Fruit fly (Drosophila melanogaster): Measurements from ENCODE around the gene Taf10b.

Gene Taf10b

dm6 chr2L:2744852-2745251, 22.8 kb downstream of the Taf10b start, which contains the start of the genes CG9961 and Cwc25 (continued):
- TF ChIP-seq CG15269 (tag; optimal IDR thresholded peaks at IDR 0.05) (no peak), unpg (GFP tag; optimal IDR thresholded peaks at IDR 0.05) (no peak), CG9876 (GFP tag; optimal IDR thresholded peaks at IDR 0.05) (no peak), seq (GFP tag; IDR thresholded peaks at IDR 0.05) (no peak), Ravus (GFP tag; IDR thresholded peaks at IDR 0.05) (no peak), Awh (GFP tag; IDR thresholded peaks at IDR 0.05) (no peak), Eip74EF (GFP tag; optimal IDR thresholded peaks at IDR 0.05) (no peak), Bdp1 (GFP tag; optimal IDR thresholded peaks at IDR 0.05) (no peak), CG3995 (GFP tag; optimal IDR thresholded peaks at IDR 0.05) (peak; percentile 14), mirr (GFP tag; optimal IDR thresholded peaks at IDR 0.05) (no peak), pros (GFP tag; optimal IDR thresholded peaks at IDR 0.05) (no peak), Poxn (GFP tag; IDR thresholded peaks at IDR 0.05) (no peak), CG14050 (GFP tag; IDR thresholded peaks at IDR 0.05) (no peak), CG10431 (GFP tag; optimal IDR thresholded peaks at IDR 0.05) (no peak), CG7839 (tag; optimal IDR thresholded peaks at IDR 0.05) (no peak), CG1529 (GFP tag; optimal IDR thresholded peaks at IDR 0.05) (no peak), tio (GFP tag; optimal IDR thresholded peaks at IDR 0.05) (no peak), CG2875 (GFP tag; optimal IDR thresholded peaks at IDR 0.05) (no peak), Blimp-1 (GFP tag; optimal IDR thresholded peaks at IDR 0.05) (no peak), MTF-1 (GFP tag; optimal IDR thresholded peaks at IDR 0.05; ENCODE audit: borderline replicate concordance) (no peak), zen (tag; optimal IDR thresholded peaks at IDR 0.05) (no peak), CG17612 (GFP tag; IDR thresholded peaks at IDR 0.05) (no peak), CG9437 (GFP tag; optimal IDR thresholded peaks at IDR 0.05) (peak; percentile 81), CG16813 (GFP tag; IDR thresholded peaks at IDR 0.05; ENCODE audit: partially characterized antibody) (no peak), tx (GFP tag; optimal IDR thresholded peaks at IDR 0.05) (no peak), CG6683 (GFP tag; optimal IDR thresholded peaks at IDR 0.05) (no peak), Gsc (GFP tag; IDR thresholded peaks at IDR 0.05) (no peak), sob (GFP tag; IDR thresholded peaks at IDR 0.05) (no peak), gsb (GFP tag; IDR thresholded peaks at IDR 0.05) (no peak), abd-A (tag; optimal IDR thresholded peaks at IDR 0.05) (no peak), sd (tag; optimal IDR thresholded peaks at IDR 0.05) (no peak), schlank (tag; optimal IDR thresholded peaks at IDR 0.05) (no peak), cas (GFP tag; IDR thresholded peaks at IDR 0.05) (no peak)

dm6 chr2L:2739820-2740230, 27.8 kb downstream of the Taf10b start, which contains the start of gene Hrs:
Hrs (plus strand) TSS chr2L:2739986.
- TF ChIP-seq CG18262 (tag; optimal IDR thresholded peaks at IDR 0.05): no peak
- TF ChIP-seq nmo (GFP tag; optimal IDR thresholded peaks at IDR 0.05): peak; percentile 76
- TF ChIP-seq kni (GFP tag; optimal IDR thresholded peaks at IDR 0.05): no peak
- no peak for TF ChIP-seq ssp (GFP tag; IDR thresholded peaks at IDR 0.05)
- TF ChIP-seq CG3838 (GFP tag; optimal IDR thresholded peaks at IDR 0.05): no peak
- TF ChIP-seq kah (GFP tag; optimal IDR thresholded peaks at IDR 0.05): no peak
- TF ChIP-seq dysf (GFP tag; IDR thresholded peaks at IDR 0.05): no peak
- TF ChIP-seq Atf-2 (GFP tag; optimal IDR thresholded peaks at IDR 0.05): no peak
- peak; percentile 69; the same call in 2 of the 4 replicates for TF ChIP-seq chinmo (GFP tag; IDR thresholded peaks at IDR 0.05; ENCODE audit: partially characterized antibody)
- TF ChIP-seq CG8924 (tag; optimal IDR thresholded peaks at IDR 0.05): no peak
- no peak for TF ChIP-seq CG11093 (GFP tag; IDR thresholded peaks at IDR 0.05)
- TF ChIP-seq CG9727 (GFP tag; optimal IDR thresholded peaks at IDR 0.05): no peak
- TF ChIP-seq pfk (GFP tag; optimal IDR thresholded peaks at IDR 0.05): no peak
- TF ChIP-seq ken (GFP tag; IDR thresholded peaks at IDR 0.05): 0 out of 3 replicates have a peak, but pooled peaks have one; percentile 12
- no peak for TF ChIP-seq sc (optimal IDR thresholded peaks at IDR 0.05)
- TF ChIP-seq sc (GFP tag; optimal IDR thresholded peaks at IDR 0.05): no peak
- TF ChIP-seq Dip2 (GFP tag; IDR thresholded peaks at IDR 0.05): no peak
- TF ChIP-seq unc-4 (GFP tag; IDR thresholded peaks at IDR 0.05; ENCODE audit: partially characterized antibody): no peak
- TF ChIP-seq CG6813 (GFP tag; optimal IDR thresholded peaks at IDR 0.05): no peak
- TF ChIP-seq chn (GFP tag; optimal IDR thresholded peaks at IDR 0.05): no peak

All from whole organism, embryonic.